Worm (Caenorhabditis elegans) whole organism, L3 larva: ENCODE data around the gene degl-1.

ENCODE experiments used
- ceh-9 ChIP-seq: sonication (generic microtip); optimal IDR thresholded peaks from 2 replicates; lab custom pipeline; 2018; ENCODE audit warnings: missing biosample characterization, missing genetic modification characterization
- egl-27 ChIP-seq: sonication (generic microtip); optimal IDR thresholded peaks from 4 replicates; lab custom pipeline; 2017; ENCODE audit warnings: missing biosample characterization, missing genetic modification reagents, missing genetic modification characterization
- elt-2 ChIP-seq: sonication (generic microtip); optimal IDR thresholded peaks from 2 replicates; lab custom pipeline; 2016; ENCODE audit warnings: missing genetic modification reagents, mild to moderate bottlenecking, missing genetic modification characterization, missing compliant biosample characterization
- fos-1 ChIP-seq: fragments of 150-350 bp; optimal IDR thresholded peaks from 2 replicates; lab custom pipeline; 2014; ENCODE audit warnings: missing biosample characterization, missing genetic modification characterization
- lin-15B ChIP-seq: fragments of 150-350 bp; optimal IDR thresholded peaks from 2 replicates; lab custom pipeline; 2014; ENCODE audit warnings: missing biosample characterization, missing genetic modification characterization
- lin-39 ChIP-seq: fragments of 150-350 bp; optimal IDR thresholded peaks from 2 replicates; lab custom pipeline; 2018; ENCODE audit warnings: missing biosample characterization, missing genetic modification reagents, missing genetic modification characterization
- pha-4 ChIP-seq: fragments of 150-350 bp; optimal IDR thresholded peaks from 2 replicates; lab custom pipeline; 2014; ENCODE audit warnings: missing biosample characterization, missing genetic modification reagents, missing genetic modification characterization
- unc-62 ChIP-seq: fragments of 150-350 bp; sonication (generic microtip); optimal IDR thresholded peaks from 4 replicates; lab custom pipeline; 2014; ENCODE audit warnings: missing biosample characterization, missing genetic modification reagents, missing genetic modification characterization
- zag-1 ChIP-seq: fragments of 150-350 bp; optimal IDR thresholded peaks from 2 replicates; lab custom pipeline; 2014; ENCODE audit warnings: missing biosample characterization, missing genetic modification characterization
- ztf-11 ChIP-seq: fragments of 150-350 bp; optimal IDR thresholded peaks from 2 replicates; lab custom pipeline; 2014; ENCODE audit warnings: missing biosample characterization, missing genetic modification characterization

ce11 chrIV:14763938-14764718 lies 7.1 kb downstream of the degl-1 start:
- TF ChIP-seq elt-2 = no peak
- TF ChIP-seq ztf-11 (tag; lab: Kevin White, UChicago) = no peak
- no peak for TF ChIP-seq ceh-9 (tag; lab: Kevin White, UChicago)
- no peak for TF ChIP-seq unc-62
- TF ChIP-seq lin-39 (tag; lab: Kevin White, UChicago) = no peak
- no peak for TF ChIP-seq egl-27 (tag; lab: Kevin White, UChicago)
- no peak for TF ChIP-seq lin-15B (tag; lab: Kevin White, UChicago)
- no peak for TF ChIP-seq zag-1
- TF ChIP-seq pha-4 (tag; lab: Kevin White, UChicago) = no peak
- TF ChIP-seq fos-1 (tag; lab: Kevin White, UChicago) = no peak
